Worm (Caenorhabditis elegans): ENCODE measurements around the gene F47B8.13.

DNA sequence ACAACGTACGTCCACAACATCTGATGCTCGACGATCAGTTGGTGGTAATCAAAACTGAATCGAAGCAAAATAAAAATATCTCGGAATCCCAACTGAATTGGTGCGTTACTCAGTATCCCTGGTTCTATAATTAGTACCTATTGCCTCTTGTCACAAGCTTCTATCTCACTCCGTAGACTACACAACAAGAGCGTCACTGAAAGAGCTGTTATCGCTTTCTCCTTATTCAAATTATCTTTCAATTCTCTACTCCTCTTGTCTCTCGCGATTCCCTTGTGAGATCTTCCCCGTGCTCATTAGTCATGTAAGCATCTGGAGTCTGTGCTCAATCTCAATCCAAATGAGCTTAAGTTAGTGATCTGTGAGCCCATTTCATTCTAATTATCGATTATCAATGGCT lies 17.1 kb upstream of the F47B8.13 start, which contains the start of gene srm-6:
- TF ChIP-seq W03F9.2 (tag; optimal IDR thresholded peaks at IDR 0.05) (no peak), him-1 (tag; optimal IDR thresholded peaks at IDR 0.05) (no peak), dao-5 (tag; optimal IDR thresholded peaks at IDR 0.05) (no peak)
